Fruit fly (Drosophila melanogaster): ENCODE data around the gene chm.

Gene chm

dm6 chr2L:7434737-7435356 is 22.6 kb downstream of the chm start:
- TF ChIP-seq CG4404 (GFP tag; IDR thresholded peaks at IDR 0.05) = no peak
- no peak for TF ChIP-seq CG13775 (GFP tag; optimal IDR thresholded peaks at IDR 0.05)
- peak; percentile 28 for TF ChIP-seq CG12299 (tag; optimal IDR thresholded peaks at IDR 0.05)
- no peak for TF ChIP-seq pita (GFP tag; optimal IDR thresholded peaks at IDR 0.05)
- TF ChIP-seq CG11085 (GFP tag; IDR thresholded peaks at IDR 0.05) = peak; percentile 37; the same call in 1 of the 2 replicates
- peak; percentile 28 for TF ChIP-seq CG2120 (GFP tag; optimal IDR thresholded peaks at IDR 0.05)
- TF ChIP-seq Gug (GFP tag; IDR thresholded peaks at IDR 0.05) = no peak; the same call in 3 of the 4 replicates
- no peak for TF ChIP-seq da (GFP tag; optimal IDR thresholded peaks at IDR 0.05)
- no peak for TF ChIP-seq CG16863 (GFP tag; optimal IDR thresholded peaks at IDR 0.05)
- TF ChIP-seq otp (GFP tag; IDR thresholded peaks at IDR 0.05) = no peak
- no peak for TF ChIP-seq Camta (GFP tag; optimal IDR thresholded peaks at IDR 0.05)
- TF ChIP-seq shn (GFP tag; optimal IDR thresholded peaks at IDR 0.05) = no peak
- TF ChIP-seq CG31224 (GFP tag; IDR thresholded peaks at IDR 0.05) = peak; percentile 19; the same call in 1 of the 2 replicates
- no peak for TF ChIP-seq eyg (GFP tag; optimal IDR thresholded peaks at IDR 0.05)
- no peak for TF ChIP-seq rib (GFP tag; IDR thresholded peaks at IDR 0.05)
- TF ChIP-seq gce (GFP tag; IDR thresholded peaks at IDR 0.05) = no peak
- no peak for TF ChIP-seq mam (GFP tag; optimal IDR thresholded peaks at IDR 0.05)
- no peak for TF ChIP-seq emc (GFP tag; optimal IDR thresholded peaks at IDR 0.05)
- no peak for TF ChIP-seq bab2 (GFP tag; optimal IDR thresholded peaks at IDR 0.05)
- no peak for TF ChIP-seq Atf-2 (GFP tag; optimal IDR thresholded peaks at IDR 0.05)
- TF ChIP-seq row (GFP tag; IDR thresholded peaks at IDR 0.05) = peak; percentile 82
- no peak for TF ChIP-seq CG18619 (GFP tag; optimal IDR thresholded peaks at IDR 0.05)
- peak; percentile 25 for TF ChIP-seq fd3F (GFP tag; optimal IDR thresholded peaks at IDR 0.05)
- TF ChIP-seq grau (tag; optimal IDR thresholded peaks at IDR 0.05) = peak; percentile 83
- TF ChIP-seq gsb (GFP tag; IDR thresholded peaks at IDR 0.05) = peak; percentile 24; the same call in 1 of the 2 replicates
- no peak for TF ChIP-seq sqz (GFP tag; optimal IDR thresholded peaks at IDR 0.05)
- TF ChIP-seq Dek (tag; optimal IDR thresholded peaks at IDR 0.05) = peak; percentile 45
- no peak for TF ChIP-seq insv (GFP tag; optimal IDR thresholded peaks at IDR 0.05)
- no peak for TF ChIP-seq NfI (GFP tag; optimal IDR thresholded peaks at IDR 0.05)
- no peak for TF ChIP-seq trem (tag; optimal IDR thresholded peaks at IDR 0.05)
- no peak for TF ChIP-seq sug (tag; optimal IDR thresholded peaks at IDR 0.05)
- no peak for TF ChIP-seq Kr (GFP tag; optimal IDR thresholded peaks at IDR 0.05)
- peak; percentile 30; the same call in 1 of the 2 replicates for TF ChIP-seq Xrp1 (GFP tag; IDR thresholded peaks at IDR 0.05)
- no peak for TF ChIP-seq Tbp (GFP tag; optimal IDR thresholded peaks at IDR 0.05)
- TF ChIP-seq seq (GFP tag; IDR thresholded peaks at IDR 0.05) = peak; percentile 69
- no peak for TF ChIP-seq Adf1 (GFP tag; IDR thresholded peaks at IDR 0.05)
- TF ChIP-seq lilli (GFP tag; optimal IDR thresholded peaks at IDR 0.05) = no peak
- TF ChIP-seq bowl (GFP tag; IDR thresholded peaks at IDR 0.05) = 0 out of 2 replicates have a peak, but pooled peaks have one; percentile 32
- TF ChIP-seq H15 (GFP tag; IDR thresholded peaks at IDR 0.05) = no peak
- no peak for TF ChIP-seq Elba2 (GFP tag; optimal IDR thresholded peaks at IDR 0.05)
- TF ChIP-seq CG15479 (GFP tag; optimal IDR thresholded peaks at IDR 0.05) = no peak
- no peak for TF ChIP-seq CG4707 (GFP tag; optimal IDR thresholded peaks at IDR 0.05)
- peak; percentile 55 for TF ChIP-seq CG13894 (tag; optimal IDR thresholded peaks at IDR 0.05)
- peak; percentile 33; the same call in 1 of the 2 replicates for TF ChIP-seq esg (GFP tag; conservative IDR thresholded peaks at IDR 0.05)
- no peak for TF ChIP-seq Opbp (GFP tag; IDR thresholded peaks at IDR 0.05; ENCODE audit: partially characterized antibody)
- no peak for TF ChIP-seq CG17612 (GFP tag; IDR thresholded peaks at IDR 0.05)
- peak; percentile 66 for TF ChIP-seq Drgx (GFP tag; IDR thresholded peaks at IDR 0.05)
- TF ChIP-seq CG12744 (GFP tag; optimal IDR thresholded peaks at IDR 0.05) = no peak
- TF ChIP-seq CG7963 (GFP tag; IDR thresholded peaks at IDR 0.05; ENCODE audit: partially characterized antibody) = no peak
- no peak for TF ChIP-seq chn (GFP tag; optimal IDR thresholded peaks at IDR 0.05)
- no peak for TF ChIP-seq Dfd (GFP tag; optimal IDR thresholded peaks at IDR 0.05)
- 0 out of 2 replicates have a peak, but pooled peaks have one; percentile 36 for TF ChIP-seq sob (GFP tag; IDR thresholded peaks at IDR 0.05)

Measured in whole organism, embryonic.